Fruit fly (Drosophila melanogaster): ENCODE results near the gene CG13245.

DNA sequence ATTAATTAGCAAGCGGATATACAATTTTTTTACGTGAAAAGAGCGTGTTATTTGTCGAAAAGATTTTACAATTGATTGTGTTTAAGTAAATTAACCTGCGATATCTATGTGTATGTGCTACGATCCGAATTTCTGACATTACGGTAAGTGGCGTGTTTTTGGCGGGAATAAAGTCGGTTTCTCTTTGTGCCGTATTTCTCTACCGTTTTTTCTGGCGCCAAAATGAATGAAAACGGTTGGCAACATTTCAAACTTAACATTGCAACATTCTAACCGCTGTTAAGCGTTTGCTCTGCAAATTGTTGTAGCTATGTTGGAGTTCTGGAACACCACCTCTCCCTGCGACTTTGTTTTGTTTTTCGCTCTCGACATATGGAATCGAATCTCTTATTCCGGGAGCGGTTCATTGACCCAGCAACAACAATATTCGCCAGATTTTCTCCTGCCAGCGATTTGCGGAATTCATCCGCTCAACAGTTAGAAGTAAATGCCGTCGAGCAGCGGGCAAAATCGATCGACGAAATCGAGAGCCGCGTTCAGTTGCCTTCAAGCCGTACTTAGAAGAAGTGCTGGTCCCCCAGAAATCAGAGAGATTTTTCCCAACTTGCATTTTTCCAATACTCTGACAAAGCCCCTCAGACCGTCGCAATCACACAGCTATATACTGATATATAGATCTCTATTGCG lies 38.4 kb downstream of the CG13245 start:
- TF ChIP-seq CG12659 (GFP tag; optimal IDR thresholded peaks at IDR 0.05) (no peak), disco-r (GFP tag; optimal IDR thresholded peaks at IDR 0.05) (no peak), HmgZ (tag; optimal IDR thresholded peaks at IDR 0.05) (no peak)
